Comparison of ENCODE assay signal across 4 fruit fly cellular contexts in the genomic region with DNA sequence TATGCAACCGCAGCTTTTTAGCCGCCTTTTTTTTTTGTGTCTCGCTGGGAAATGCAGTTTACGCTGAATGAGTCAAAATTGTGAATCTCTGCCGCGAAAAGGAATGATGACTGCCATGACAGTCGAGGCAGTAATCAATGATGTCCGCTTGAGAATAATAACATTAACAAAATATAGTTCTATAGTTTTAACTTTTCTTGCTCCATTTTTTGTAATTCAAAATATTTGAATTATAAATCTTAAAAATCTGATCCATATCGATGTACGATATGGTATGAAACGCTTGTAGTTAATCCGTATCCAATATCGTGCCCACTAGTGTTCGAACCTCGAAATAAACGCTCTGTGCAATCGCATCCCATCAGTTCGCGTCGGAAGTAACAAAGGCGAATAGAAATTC.
A peak's percentile ranks its signal among the peaks of the same experiment; 100 is the strongest.
TF ChIP-seq lines count a peak whose summit lies in the region.

No protein-coding gene starts in this region.

- no peak for TF ChIP-seq CTCF in whole organism, embryonic (GFP tag; optimal IDR thresholded peaks at IDR 0.05; lab: Kevin White, UChicago)

TF ChIP-seq in whole organism, adult, 20 proteins besides CTCF, POLR2A, EP300 and RAD21:
- TF ChIP-seq cic (GFP tag; optimal IDR thresholded peaks at IDR 0.05; lab: Kevin White, UChicago): no peak
- TF ChIP-seq kay (GFP tag; lab: Kevin White, UChicago; ENCODE audit: borderline replicate concordance): peak; percentile 34
- no peak for TF ChIP-seq Mnt (GFP tag; optimal IDR thresholded peaks at IDR 0.05; lab: Kevin White, UChicago)

TF ChIP-seq in whole organism, embryonic, 481 proteins besides CTCF, POLR2A, EP300 and RAD21:
- TF ChIP-seq sens (GFP tag; lab: Kevin White, UChicago) (peak; percentile 81), org-1 (GFP tag; optimal IDR thresholded peaks at IDR 0.05; lab: Kevin White, UChicago) (no peak), prd (optimal IDR thresholded peaks at IDR 0.05; lab: Kevin White, UChicago) (no peak), prd (GFP tag; IDR thresholded peaks at IDR 0.05; lab: Robert Waterston, UW) (0 out of 3 replicates have a peak, but pooled peaks have one; percentile 4), CG15073 (GFP tag; optimal IDR thresholded peaks at IDR 0.05; lab: Kevin White, UChicago) (peak; percentile 81), CG1792 (GFP tag; optimal IDR thresholded peaks at IDR 0.05; lab: Kevin White, UChicago) (no peak)

TF ChIP-seq in whole organism, prepupa, 60 proteins besides CTCF, POLR2A, EP300 and RAD21 (continues in another document):
- TF ChIP-seq cyc (GFP tag; optimal IDR thresholded peaks at IDR 0.05; lab: Kevin White, UChicago) (peak; percentile 4), CG3919 (GFP tag; optimal IDR thresholded peaks at IDR 0.05; lab: Kevin White, UChicago) (peak; percentile 22), svp (GFP tag; lab: Kevin White, UChicago) (no peak), Eip78C (GFP tag; lab: Kevin White, UChicago) (peak; percentile 75), CG8319 (GFP tag; optimal IDR thresholded peaks at IDR 0.05; lab: Kevin White, UChicago) (no peak), lz (GFP tag; optimal IDR thresholded peaks at IDR 0.05; lab: Kevin White, UChicago) (peak; percentile 14), CG11762 (GFP tag; optimal IDR thresholded peaks at IDR 0.05; lab: Kevin White, UChicago; ENCODE audit: insufficient read depth) (no peak), dac (GFP tag; optimal IDR thresholded peaks at IDR 0.05; lab: Kevin White, UChicago) (no peak), CG32006 (GFP tag; optimal IDR thresholded peaks at IDR 0.05; lab: Kevin White, UChicago) (no peak), Lpt (GFP tag; optimal IDR thresholded peaks at IDR 0.05; lab: Kevin White, UChicago) (no peak), OdsH (GFP tag; optimal IDR thresholded peaks at IDR 0.05; lab: Kevin White, UChicago) (no peak), dsx (GFP tag; optimal IDR thresholded peaks at IDR 0.05; lab: Kevin White, UChicago; ENCODE audit: poor library complexity, severe bottlenecking) (no peak), ss (GFP tag; optimal IDR thresholded peaks at IDR 0.05; lab: Kevin White, UChicago) (no peak), CG8632 (GFP tag; optimal IDR thresholded peaks at IDR 0.05; lab: Kevin White, UChicago) (peak; percentile 12), CG4318 (GFP tag; optimal IDR thresholded peaks at IDR 0.05; lab: Kevin White, UChicago) (no peak), CG6163 (GFP tag; IDR thresholded peaks at IDR 0.05; lab: Robert Waterston, UW) (no peak), salr (GFP tag; optimal IDR thresholded peaks at IDR 0.05; lab: Kevin White, UChicago) (no peak), vri (GFP tag; optimal IDR thresholded peaks at IDR 0.05; lab: Kevin White, UChicago) (no peak), CG7368 (GFP tag; optimal IDR thresholded peaks at IDR 0.05; lab: Kevin White, UChicago) (no peak), CG15336 (GFP tag; IDR thresholded peaks at IDR 0.05; lab: Robert Waterston, UW) (no peak), CG31627 (GFP tag; optimal IDR thresholded peaks at IDR 0.05; lab: Kevin White, UChicago) (peak; percentile 16), Blimp-1 (GFP tag; optimal IDR thresholded peaks at IDR 0.05; lab: Kevin White, UChicago) (no peak), Hr4 (GFP tag; optimal IDR thresholded peaks at IDR 0.05; lab: Kevin White, UChicago) (no peak), CG10669 (GFP tag; optimal IDR thresholded peaks at IDR 0.05; lab: Kevin White, UChicago) (no peak), CG6808 (GFP tag; optimal IDR thresholded peaks at IDR 0.05; lab: Kevin White, UChicago) (no peak), CG3032 (tag; optimal IDR thresholded peaks at IDR 0.05; lab: Kevin White, UChicago) (no peak), achi (GFP tag; optimal IDR thresholded peaks at IDR 0.05; lab: Kevin White, UChicago) (peak; percentile 23), Sox102F (GFP tag; optimal IDR thresholded peaks at IDR 0.05; lab: Kevin White, UChicago) (no peak), CG34406 (GFP tag; optimal IDR thresholded peaks at IDR 0.05; lab: Kevin White, UChicago) (peak; percentile 43), Sox14 (GFP tag; optimal IDR thresholded peaks at IDR 0.05; lab: Kevin White, UChicago) (no peak), CG11294 (GFP tag; IDR thresholded peaks at IDR 0.05; lab: Robert Waterston, UW) (no peak), Hr39 (GFP tag; optimal IDR thresholded peaks at IDR 0.05; lab: Kevin White, UChicago) (no peak), Gug (GFP tag; IDR thresholded peaks at IDR 0.05; lab: Robert Waterston, UW) (no peak), CG10631 (GFP tag; optimal IDR thresholded peaks at IDR 0.05; lab: Kevin White, UChicago) (peak; percentile 8), CG6792 (GFP tag; optimal IDR thresholded peaks at IDR 0.05; lab: Kevin White, UChicago) (no peak), spab (GFP tag; optimal IDR thresholded peaks at IDR 0.05; lab: Kevin White, UChicago) (no peak), CG6854 (GFP tag; optimal IDR thresholded peaks at IDR 0.05; lab: Kevin White, UChicago) (no peak), acj6 (GFP tag; optimal IDR thresholded peaks at IDR 0.05; lab: Kevin White, UChicago) (peak; percentile 39), CG16779 (tag; optimal IDR thresholded peaks at IDR 0.05; lab: Kevin White, UChicago) (no peak), Met (GFP tag; optimal IDR thresholded peaks at IDR 0.05; lab: Kevin White, UChicago) (peak; percentile 19)

TF ChIP-seq in whole organism, pupa, 21 proteins besides CTCF, POLR2A, EP300 and RAD21:
- TF ChIP-seq CG4496 (GFP tag; IDR thresholded peaks at IDR 0.05; lab: Robert Waterston, UW) (0 out of 3 replicates have a peak, but pooled peaks have one; percentile 26), CG8301 (tag; optimal IDR thresholded peaks at IDR 0.05; lab: Kevin White, UChicago) (no peak)
